Worm (Caenorhabditis elegans) whole organism, L2 larva: ENCODE data around the gene C34C12.7.

Source experiments
- C34F6.9 ChIP-seq: fragments of 150-350 bp; optimal IDR thresholded peaks from 2 replicates; lab custom pipeline; 2014; ENCODE audit warnings: missing biosample characterization, missing genetic modification characterization
- F13H6.1 ChIP-seq: sonication (generic microtip); optimal IDR thresholded peaks from 2 replicates; lab custom pipeline; 2016; ENCODE audit warnings: missing genetic modification characterization, missing compliant biosample characterization
- R02D3.7 ChIP-seq: fragments of 150-350 bp; optimal IDR thresholded peaks from 2 replicates; lab custom pipeline; 2014; ENCODE audit warnings: missing biosample characterization, missing genetic modification characterization
- alr-1 ChIP-seq: fragments of 150-350 bp; optimal IDR thresholded peaks from 2 replicates; lab custom pipeline; 2014; ENCODE audit warnings: missing biosample characterization, missing genetic modification characterization
- aly-2 ChIP-seq: fragments of 150-350 bp; optimal IDR thresholded peaks from 2 replicates; lab custom pipeline; 2014; ENCODE audit warnings: missing biosample characterization, missing genetic modification characterization
- ama-1 ChIP-seq: fragments of 150-350 bp; optimal IDR thresholded peaks from 2 replicates; lab custom pipeline; 2018; ENCODE audit warnings: inconsistent platforms
- blmp-1 ChIP-seq: sonication (generic microtip); optimal IDR thresholded peaks from 2 replicates; lab custom pipeline; 2017; ENCODE audit warnings: missing genetic modification characterization, mild to moderate bottlenecking, missing compliant biosample characterization, antibody characterized with exemption, moderate library complexity; ENCODE audit not compliant: insufficient read depth
- ceh-16 ChIP-seq: fragments of 150-350 bp; optimal IDR thresholded peaks from 2 replicates; lab custom pipeline; 2014; ENCODE audit warnings: missing biosample characterization, missing genetic modification characterization
- ceh-82 ChIP-seq: fragments of 150-350 bp; optimal IDR thresholded peaks from 2 replicates; lab custom pipeline; 2014; ENCODE audit warnings: missing biosample characterization, missing genetic modification characterization
- crh-2 ChIP-seq: sonication (generic microtip); optimal IDR thresholded peaks from 2 replicates; lab custom pipeline; 2017; ENCODE audit warnings: missing biosample characterization, missing genetic modification characterization
- dmd-4 ChIP-seq: sonication (generic microtip); optimal IDR thresholded peaks from 2 replicates; lab custom pipeline; 2017; ENCODE audit warnings: missing biosample characterization, missing genetic modification characterization
- egl-27 ChIP-seq: sonication (generic microtip); optimal IDR thresholded peaks from 3 replicates; lab custom pipeline; 2017; ENCODE audit warnings: missing biosample characterization, missing genetic modification reagents, missing genetic modification characterization
- elt-1 ChIP-seq: fragments of 150-350 bp; optimal IDR thresholded peaks from 2 replicates; lab custom pipeline; 2014; ENCODE audit warnings: missing biosample characterization, missing genetic modification characterization
- fos-1 ChIP-seq: fragments of 150-350 bp; optimal IDR thresholded peaks from 2 replicates; lab custom pipeline; 2014; ENCODE audit warnings: missing biosample characterization, missing genetic modification characterization
- gmeb-1 ChIP-seq: fragments of 150-350 bp; optimal IDR thresholded peaks from 2 replicates; lab custom pipeline; 2014; ENCODE audit warnings: missing biosample characterization, missing genetic modification characterization
- lin-11 ChIP-seq: fragments of 150-350 bp; sonication (generic microtip); optimal IDR thresholded peaks from 2 replicates; lab custom pipeline; 2014; ENCODE audit warnings: missing biosample characterization, missing genetic modification characterization, inconsistent platforms, mixed read lengths
- lin-13 ChIP-seq: fragments of 150-350 bp; optimal IDR thresholded peaks from 2 replicates; lab custom pipeline; 2014; ENCODE audit warnings: missing biosample characterization, missing genetic modification reagents, missing genetic modification characterization
- lin-39 ChIP-seq: fragments of 150-350 bp; optimal IDR thresholded peaks from 2 replicates; lab custom pipeline; 2014; ENCODE audit warnings: missing biosample characterization, missing genetic modification reagents, missing genetic modification characterization
- lsy-2 ChIP-seq, 2 experiments: fragments of 150-350 bp in 1 of 2; sonication (generic microtip) in 1 of 2; optimal IDR thresholded peaks; 2 replicates each; lab custom pipeline; 2014 to 2017; ENCODE audit warnings: missing biosample characterization in 2 of 2, missing genetic modification characterization in 2 of 2
- mab-5 ChIP-seq: fragments of 150-350 bp; optimal IDR thresholded peaks from 2 replicates; lab custom pipeline; 2014; ENCODE audit warnings: missing biosample characterization, missing genetic modification characterization
- mdl-1 ChIP-seq, 2 experiments: fragments of 150-350 bp in 1 of 2; sonication (generic microtip) in 1 of 2; optimal IDR thresholded peaks; 2 replicates each; lab custom pipeline; 2017; ENCODE audit warnings: missing biosample characterization in 2 of 2, missing genetic modification characterization in 2 of 2
- nhr-10 ChIP-seq: sonication (generic microtip); optimal IDR thresholded peaks from 2 replicates; lab custom pipeline; 2017; ENCODE audit warnings: missing biosample characterization, missing genetic modification characterization
- nhr-11 ChIP-seq: fragments of 150-350 bp; optimal IDR thresholded peaks from 2 replicates; lab custom pipeline; 2014; ENCODE audit warnings: missing biosample characterization, missing genetic modification characterization
- nhr-129 ChIP-seq: fragments of 150-350 bp; optimal IDR thresholded peaks from 2 replicates; lab custom pipeline; 2014; ENCODE audit warnings: missing biosample characterization, missing genetic modification characterization
- nhr-21 ChIP-seq: fragments of 150-350 bp; optimal IDR thresholded peaks from 2 replicates; lab custom pipeline; 2014; ENCODE audit warnings: missing biosample characterization, missing genetic modification characterization
- nhr-23 ChIP-seq: fragments of 150-350 bp; optimal IDR thresholded peaks from 2 replicates; lab custom pipeline; 2014; ENCODE audit warnings: missing biosample characterization, missing genetic modification reagents, missing genetic modification characterization
- nhr-25 ChIP-seq: fragments of 150-350 bp; sonication (generic microtip); optimal IDR thresholded peaks from 3 replicates; lab custom pipeline; 2014; ENCODE audit warnings: missing biosample characterization, missing genetic modification characterization
- nhr-6 ChIP-seq: fragments of 150-350 bp; optimal IDR thresholded peaks from 2 replicates; lab custom pipeline; 2014; ENCODE audit warnings: missing biosample characterization, missing genetic modification characterization
- nhr-77 ChIP-seq: fragments of 150-350 bp; optimal IDR thresholded peaks from 2 replicates; lab custom pipeline; 2014; ENCODE audit warnings: missing biosample characterization, missing genetic modification characterization
- sem-4 ChIP-seq: fragments of 150-350 bp; optimal IDR thresholded peaks from 2 replicates; lab custom pipeline; 2014; ENCODE audit warnings: missing biosample characterization, missing genetic modification reagents, missing genetic modification characterization
- sma-3 ChIP-seq: sonication (generic microtip); optimal IDR thresholded peaks from 2 replicates; lab custom pipeline; 2016; ENCODE audit warnings: missing genetic modification reagents, missing genetic modification characterization, missing compliant biosample characterization
- sma-9 ChIP-seq, 2 experiments: fragments of 150-350 bp in 1 of 2; sonication (generic microtip) in 1 of 2; optimal IDR thresholded peaks; 2 replicates each; lab custom pipeline; 2014 to 2016; ENCODE audit warnings: missing genetic modification characterization in 2 of 2, mild to moderate bottlenecking in 1 of 2, missing biosample characterization in 1 of 2, missing compliant biosample characterization in 1 of 2, missing genetic modification reagents in 1 of 2, moderate library complexity in 1 of 2
- snpc-4 ChIP-seq: fragments of 150-350 bp; optimal IDR thresholded peaks from 2 replicates; lab custom pipeline; 2014; ENCODE audit warnings: missing biosample characterization, missing genetic modification characterization
- unc-39 ChIP-seq: fragments of 150-350 bp; optimal IDR thresholded peaks from 2 replicates; lab custom pipeline; 2014; ENCODE audit warnings: missing biosample characterization, missing genetic modification characterization
- unc-55 ChIP-seq: fragments of 150-350 bp; sonication (generic microtip); optimal IDR thresholded peaks from 3 replicates; lab custom pipeline; 2014; ENCODE audit warnings: missing biosample characterization, missing genetic modification reagents, missing genetic modification characterization
- zag-1 ChIP-seq: fragments of 150-350 bp; optimal IDR thresholded peaks from 2 replicates; lab custom pipeline; 2014; ENCODE audit warnings: missing biosample characterization, missing genetic modification characterization
- ztf-11 ChIP-seq: sonication (generic microtip); optimal IDR thresholded peaks from 2 replicates; lab custom pipeline; 2017; ENCODE audit warnings: missing biosample characterization, missing genetic modification characterization
- ztf-4 ChIP-seq: fragments of 150-350 bp; optimal IDR thresholded peaks from 2 replicates; lab custom pipeline; 2014; ENCODE audit warnings: missing biosample characterization, missing genetic modification characterization

C34C12.7 gene

ce11 chrIII:3520417-3520816 lies 32.3 kb upstream of the C34C12.7 start:
- peak; percentile 33 for TF ChIP-seq fos-1 (tag; lab: Kevin White, UChicago)
- TF ChIP-seq crh-2, result peak; percentile 65
- TF ChIP-seq sma-9 (GFP tag; optimal IDR thresholded peaks at IDR 0.05; lab: Kevin White, UChicago), result peak; percentile 68
- no peak for TF ChIP-seq sma-9 (tag; optimal IDR thresholded peaks at IDR 0.05; lab: Kevin White, UChicago)
- no peak for TF ChIP-seq nhr-6 (tag; lab: Kevin White, UChicago)
- no peak for TF ChIP-seq gmeb-1 (tag; lab: Kevin White, UChicago)
- TF ChIP-seq F13H6.1 (tag; lab: Kevin White, UChicago), result peak; percentile 20
- no peak for TF ChIP-seq nhr-23 (tag; lab: Kevin White, UChicago)

ce11 chrIII:3519505-3519904 lies 31.4 kb upstream of the C34C12.7 start, which contains the start of gene hmit-1.3:
Gene hmit-1.3, minus strand, starts transcription at chrIII:3519607.
- peak; percentile 41 for TF ChIP-seq fos-1 (tag; lab: Kevin White, UChicago)
- TF ChIP-seq dmd-4 (tag; lab: Kevin White, UChicago), result no peak

- no peak for TF ChIP-seq zag-1
- no peak for TF ChIP-seq ceh-82
- TF ChIP-seq lin-39 (tag; lab: Kevin White, UChicago), result no peak
- TF ChIP-seq nhr-77, result no peak
- TF ChIP-seq ztf-11 (tag; lab: Kevin White, UChicago), result no peak
- no peak for TF ChIP-seq sma-9 (GFP tag; optimal IDR thresholded peaks at IDR 0.05; lab: Kevin White, UChicago)
- no peak for TF ChIP-seq sma-9 (tag; optimal IDR thresholded peaks at IDR 0.05; lab: Kevin White, UChicago)
- no peak for TF ChIP-seq nhr-10
- TF ChIP-seq snpc-4 (tag; lab: Kevin White, UChicago), result no peak
Observed at ce11 chrIII:3511808-3512207, 23.7 kb upstream of the C34C12.7 start.

- peak; percentile 56 for TF ChIP-seq crh-2
- no peak for TF ChIP-seq dmd-4 (tag; lab: Kevin White, UChicago)
- no peak for TF ChIP-seq ceh-16 (tag; lab: Kevin White, UChicago)
- peak; percentile 49 for TF ChIP-seq lin-13 (GFP tag; lab: Kevin White, UChicago)
- TF ChIP-seq nhr-23 (tag; lab: Kevin White, UChicago), result no peak
- peak; percentile 21 for TF ChIP-seq F13H6.1 (tag; lab: Kevin White, UChicago)
- TF ChIP-seq nhr-21 (tag; lab: Kevin White, UChicago), result no peak
- peak; percentile 66 for TF ChIP-seq unc-55 (GFP tag; lab: Kevin White, UChicago)
- peak; percentile 34 for TF ChIP-seq fos-1 (tag; lab: Kevin White, UChicago)
- no peak for TF ChIP-seq sem-4 (tag; lab: Kevin White, UChicago)
- TF ChIP-seq R02D3.7 (tag; lab: Kevin White, UChicago), result no peak
- TF ChIP-seq snpc-4 (tag; lab: Kevin White, UChicago), result no peak
- no peak for TF ChIP-seq sma-3 (GFP tag; lab: Kevin White, UChicago)
- TF ChIP-seq aly-2 (tag; lab: Kevin White, UChicago), result no peak
- TF ChIP-seq sma-9 (GFP tag; optimal IDR thresholded peaks at IDR 0.05; lab: Kevin White, UChicago), result peak; percentile 4
- TF ChIP-seq sma-9 (tag; optimal IDR thresholded peaks at IDR 0.05; lab: Kevin White, UChicago), result no peak
- no peak for TF ChIP-seq nhr-10
- peak; percentile 2 for TF ChIP-seq gmeb-1 (tag; lab: Kevin White, UChicago)
- TF ChIP-seq lin-39 (tag; lab: Kevin White, UChicago), result no peak
- TF ChIP-seq alr-1 (tag; lab: Kevin White, UChicago), result no peak
- peak; percentile 11 for TF ChIP-seq nhr-129 (tag; lab: Kevin White, UChicago)
- TF ChIP-seq egl-27 (tag; lab: Kevin White, UChicago), result no peak
- TF ChIP-seq C34F6.9 (tag; lab: Kevin White, UChicago), result peak; percentile 89
- peak; percentile 85 to 98 for TF ChIP-seq lsy-2 (tag; optimal IDR thresholded peaks at IDR 0.05; lab: Kevin White, UChicago)
- TF ChIP-seq unc-39 (tag; lab: Kevin White, UChicago), result no peak
- TF ChIP-seq, all 48 proteins: peak for 10
Observed at ce11 chrIII:3509908-3510307, 21.8 kb upstream of the C34C12.7 start, which contains the start of the genes M01F1.4 and mrpl-35. Gene M01F1.4, minus strand, starts transcription at chrIII:3510033. Gene mrpl-35, plus strand, starts transcription at chrIII:3510237.

- TF ChIP-seq nhr-25 (tag; lab: Kevin White, UChicago) (peak; percentile 86), nhr-6 (tag; lab: Kevin White, UChicago) (no peak), lin-13 (GFP tag; lab: Kevin White, UChicago) (peak; percentile 85), elt-1 (tag; lab: Kevin White, UChicago) (no peak), nhr-21 (tag; lab: Kevin White, UChicago) (peak; percentile 71), mdl-1 (tag; optimal IDR thresholded peaks at IDR 0.05; lab: Kevin White, UChicago) (peak in 1 of 2 experiments; percentile 21), unc-55 (GFP tag; lab: Kevin White, UChicago) (peak; percentile 93), F13H6.1 (tag; lab: Kevin White, UChicago) (peak; percentile 60), fos-1 (tag; lab: Kevin White, UChicago) (peak; percentile 76), lin-11 (peak; percentile 69), gmeb-1 (tag; lab: Kevin White, UChicago) (peak; percentile 79), ztf-4 (tag; lab: Kevin White, UChicago) (peak; percentile 40), R02D3.7 (tag; lab: Kevin White, UChicago) (no peak), ztf-11 (tag; lab: Kevin White, UChicago) (no peak), blmp-1 (tag; lab: Kevin White, UChicago) (peak; percentile 75), ceh-16 (tag; lab: Kevin White, UChicago) (peak; percentile 23), crh-2 (peak; percentile 88), lsy-2 (tag; optimal IDR thresholded peaks at IDR 0.05; lab: Kevin White, UChicago) (peak; percentile 91 to 98), nhr-11 (tag; lab: Kevin White, UChicago) (no peak), sma-9 (GFP tag; optimal IDR thresholded peaks at IDR 0.05; lab: Kevin White, UChicago) (peak; percentile 55), sma-9 (tag; optimal IDR thresholded peaks at IDR 0.05; lab: Kevin White, UChicago) (no peak), snpc-4 (tag; lab: Kevin White, UChicago) (peak; percentile 57), sem-4 (tag; lab: Kevin White, UChicago) (peak; percentile 43), sma-3 (GFP tag; lab: Kevin White, UChicago) (peak; percentile 64), alr-1 (tag; lab: Kevin White, UChicago) (no peak), ama-1 (lab: Kevin White, UChicago) (peak; percentile 49), C34F6.9 (tag; lab: Kevin White, UChicago) (peak; percentile 92), lin-39 (tag; lab: Kevin White, UChicago) (no peak), nhr-129 (tag; lab: Kevin White, UChicago) (peak; percentile 91), mab-5 (tag; lab: Kevin White, UChicago) (peak; percentile 23)
Observed at ce11 chrIII:3505051-3505548, 17.0 kb upstream of the C34C12.7 start, which contains the start of gene lias-1. Gene lias-1, minus strand, starts transcription at chrIII:3505101.
